Worm (Caenorhabditis elegans): Measurements from ENCODE around the gene srg-64.

DNA sequence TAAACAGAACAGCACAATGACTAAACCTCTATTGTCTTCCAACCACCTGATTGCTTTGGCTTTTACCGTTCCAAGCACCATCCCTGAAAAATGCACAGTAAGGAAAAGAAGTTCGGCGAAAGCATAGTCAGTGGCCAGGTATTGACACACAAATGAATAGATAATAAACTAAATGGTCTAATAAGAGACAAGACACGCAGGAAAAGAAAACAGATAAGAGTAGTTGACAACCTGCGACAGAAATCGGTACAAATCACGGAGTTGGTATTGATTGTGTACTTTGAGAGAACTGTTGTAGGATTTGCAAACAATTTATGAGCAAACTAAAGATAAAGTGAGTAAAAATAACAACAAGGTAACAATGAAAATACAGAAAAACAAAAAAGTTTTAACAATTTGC, 31.0 kb upstream of the srg-64 start, which contains the start of gene Y7A5A.1:
- TF ChIP-seq klf-2 (GFP tag; conservative IDR thresholded peaks at IDR 0.05) = no peak
- TF ChIP-seq ztf-29 (GFP tag; IDR thresholded peaks at IDR 0.05) = no peak
- TF ChIP-seq med-1 (GFP tag; optimal IDR thresholded peaks at IDR 0.05; ENCODE audit: insufficient read depth) = no peak
- TF ChIP-seq flt-1 (GFP tag; IDR thresholded peaks at IDR 0.05) = no peak
